Worm (Caenorhabditis elegans) whole organism, L2 larva: ENCODE results near the gene irld-40.
"Not testable (repeated sequence)": the region's sequence is repeated elsewhere in the genome, so short reads cannot be mapped to it uniquely, and the experiment has no call there.

Experiments used
- C34F6.9 ChIP-seq: fragments of 150-350 bp; optimal IDR thresholded peaks from 2 replicates; lab custom pipeline; 2014; ENCODE audit warnings: missing biosample characterization, missing genetic modification characterization
- F13H6.1 ChIP-seq: sonication (generic microtip); optimal IDR thresholded peaks from 2 replicates; lab custom pipeline; 2016; ENCODE audit warnings: missing genetic modification characterization, missing compliant biosample characterization
- R02D3.7 ChIP-seq: fragments of 150-350 bp; optimal IDR thresholded peaks from 2 replicates; lab custom pipeline; 2014; ENCODE audit warnings: missing biosample characterization, missing genetic modification characterization
- Y55F3AM.14 ChIP-seq: fragments of 200-800 bp; sonication (Bioruptor generic); optimal IDR thresholded peaks from 2 replicates; lab custom pipeline; 2018; ENCODE audit warnings: mild to moderate bottlenecking, missing genetic modification characterization, missing compliant biosample characterization
- ZK546.5 ChIP-seq: sonication (generic microtip); optimal IDR thresholded peaks from 2 replicates; lab custom pipeline; 2017; ENCODE audit warnings: missing biosample characterization, missing genetic modification characterization
- alr-1 ChIP-seq: fragments of 150-350 bp; optimal IDR thresholded peaks from 2 replicates; lab custom pipeline; 2014; ENCODE audit warnings: missing biosample characterization, missing genetic modification characterization
- aly-2 ChIP-seq: fragments of 150-350 bp; optimal IDR thresholded peaks from 2 replicates; lab custom pipeline; 2014; ENCODE audit warnings: missing biosample characterization, missing genetic modification characterization
- blmp-1 ChIP-seq: sonication (generic microtip); optimal IDR thresholded peaks from 2 replicates; lab custom pipeline; 2017; ENCODE audit warnings: missing genetic modification characterization, mild to moderate bottlenecking, missing compliant biosample characterization, antibody characterized with exemption, moderate library complexity; ENCODE audit not compliant: insufficient read depth
- crh-2 ChIP-seq: sonication (generic microtip); optimal IDR thresholded peaks from 2 replicates; lab custom pipeline; 2017; ENCODE audit warnings: missing biosample characterization, missing genetic modification characterization
- dmd-4 ChIP-seq: sonication (generic microtip); optimal IDR thresholded peaks from 2 replicates; lab custom pipeline; 2017; ENCODE audit warnings: missing biosample characterization, missing genetic modification characterization
- elt-1 ChIP-seq: fragments of 150-350 bp; optimal IDR thresholded peaks from 2 replicates; lab custom pipeline; 2014; ENCODE audit warnings: missing biosample characterization, missing genetic modification characterization
- elt-3 ChIP-seq: sonication (generic microtip); optimal IDR thresholded peaks from 2 replicates; lab custom pipeline; 2017; ENCODE audit warnings: missing biosample characterization, missing genetic modification characterization
- fos-1 ChIP-seq: fragments of 150-350 bp; optimal IDR thresholded peaks from 2 replicates; lab custom pipeline; 2014; ENCODE audit warnings: missing biosample characterization, missing genetic modification characterization
- gmeb-1 ChIP-seq: fragments of 150-350 bp; optimal IDR thresholded peaks from 2 replicates; lab custom pipeline; 2014; ENCODE audit warnings: missing biosample characterization, missing genetic modification characterization
- lin-11 ChIP-seq: fragments of 150-350 bp; sonication (generic microtip); optimal IDR thresholded peaks from 2 replicates; lab custom pipeline; 2014; ENCODE audit warnings: missing biosample characterization, missing genetic modification characterization, inconsistent platforms, mixed read lengths
- lin-13 ChIP-seq: fragments of 150-350 bp; optimal IDR thresholded peaks from 2 replicates; lab custom pipeline; 2014; ENCODE audit warnings: missing biosample characterization, missing genetic modification reagents, missing genetic modification characterization
- lin-39 ChIP-seq: fragments of 150-350 bp; optimal IDR thresholded peaks from 2 replicates; lab custom pipeline; 2014; ENCODE audit warnings: missing biosample characterization, missing genetic modification reagents, missing genetic modification characterization
- lsy-2 ChIP-seq, 2 experiments: fragments of 150-350 bp in 1 of 2; sonication (generic microtip) in 1 of 2; optimal IDR thresholded peaks; 2 replicates each; lab custom pipeline; 2014 to 2017; ENCODE audit warnings: missing biosample characterization in 2 of 2, missing genetic modification characterization in 2 of 2
- mab-5 ChIP-seq: fragments of 150-350 bp; optimal IDR thresholded peaks from 2 replicates; lab custom pipeline; 2014; ENCODE audit warnings: missing biosample characterization, missing genetic modification characterization
- mbf-1 ChIP-seq: sonication (generic microtip); optimal IDR thresholded peaks from 2 replicates; lab custom pipeline; 2017; ENCODE audit warnings: missing biosample characterization, missing genetic modification characterization
- mdl-1 ChIP-seq, 2 experiments: fragments of 150-350 bp in 1 of 2; sonication (generic microtip) in 1 of 2; optimal IDR thresholded peaks; 2 replicates each; lab custom pipeline; 2017; ENCODE audit warnings: missing biosample characterization in 2 of 2, missing genetic modification characterization in 2 of 2
- nhr-129 ChIP-seq: fragments of 150-350 bp; optimal IDR thresholded peaks from 2 replicates; lab custom pipeline; 2014; ENCODE audit warnings: missing biosample characterization, missing genetic modification characterization
- nhr-21 ChIP-seq: fragments of 150-350 bp; optimal IDR thresholded peaks from 2 replicates; lab custom pipeline; 2014; ENCODE audit warnings: missing biosample characterization, missing genetic modification characterization
- nhr-237 ChIP-seq: fragments of 150-350 bp; optimal IDR thresholded peaks from 2 replicates; lab custom pipeline; 2014; ENCODE audit warnings: missing biosample characterization, missing genetic modification characterization
- nhr-25 ChIP-seq: fragments of 150-350 bp; sonication (generic microtip); optimal IDR thresholded peaks from 3 replicates; lab custom pipeline; 2014; ENCODE audit warnings: missing biosample characterization, missing genetic modification characterization
- nhr-6 ChIP-seq: fragments of 150-350 bp; optimal IDR thresholded peaks from 2 replicates; lab custom pipeline; 2014; ENCODE audit warnings: missing biosample characterization, missing genetic modification characterization
- peb-1 ChIP-seq: fragments of 150-350 bp; optimal IDR thresholded peaks from 2 replicates; lab custom pipeline; 2014; ENCODE audit warnings: missing biosample characterization, missing genetic modification characterization
- sem-4 ChIP-seq: fragments of 150-350 bp; optimal IDR thresholded peaks from 2 replicates; lab custom pipeline; 2014; ENCODE audit warnings: missing biosample characterization, missing genetic modification reagents, missing genetic modification characterization
- skn-1 ChIP-seq: sonication (generic microtip); optimal IDR thresholded peaks from 2 replicates; lab custom pipeline; 2017; ENCODE audit warnings: missing biosample characterization, missing genetic modification characterization
- sma-3 ChIP-seq: sonication (generic microtip); optimal IDR thresholded peaks from 2 replicates; lab custom pipeline; 2016; ENCODE audit warnings: missing genetic modification reagents, missing genetic modification characterization, missing compliant biosample characterization
- sma-9 ChIP-seq, 2 experiments: fragments of 150-350 bp in 1 of 2; sonication (generic microtip) in 1 of 2; optimal IDR thresholded peaks; 2 replicates each; lab custom pipeline; 2014 to 2016; ENCODE audit warnings: missing genetic modification characterization in 2 of 2, mild to moderate bottlenecking in 1 of 2, missing biosample characterization in 1 of 2, missing compliant biosample characterization in 1 of 2, missing genetic modification reagents in 1 of 2, moderate library complexity in 1 of 2
- snpc-4 ChIP-seq: fragments of 150-350 bp; optimal IDR thresholded peaks from 2 replicates; lab custom pipeline; 2014; ENCODE audit warnings: missing biosample characterization, missing genetic modification characterization
- unc-39 ChIP-seq: fragments of 150-350 bp; optimal IDR thresholded peaks from 2 replicates; lab custom pipeline; 2014; ENCODE audit warnings: missing biosample characterization, missing genetic modification characterization
- unc-55 ChIP-seq: fragments of 150-350 bp; sonication (generic microtip); optimal IDR thresholded peaks from 3 replicates; lab custom pipeline; 2014; ENCODE audit warnings: missing biosample characterization, missing genetic modification reagents, missing genetic modification characterization
- zag-1 ChIP-seq: fragments of 150-350 bp; optimal IDR thresholded peaks from 2 replicates; lab custom pipeline; 2014; ENCODE audit warnings: missing biosample characterization, missing genetic modification characterization
- ztf-1 ChIP-seq: fragments of 200-800 bp; sonication (Bioruptor generic); conservative IDR thresholded peaks from 2 replicates; pipeline ENCODE4 v1.3.6; 2022; ENCODE audit warnings: missing genetic modification characterization, missing compliant biosample characterization
- ztf-11 ChIP-seq: sonication (generic microtip); optimal IDR thresholded peaks from 2 replicates; lab custom pipeline; 2017; ENCODE audit warnings: missing biosample characterization, missing genetic modification characterization
- ztf-4 ChIP-seq: fragments of 150-350 bp; optimal IDR thresholded peaks from 2 replicates; lab custom pipeline; 2014; ENCODE audit warnings: missing biosample characterization, missing genetic modification characterization

The irld-40 gene

ce11 chrV:1682279-1682678, 19.9 kb downstream of the irld-40 start, which contains the start of gene srh-3:
srh-3 (plus strand) TSS chrV:1682579.
- TF ChIP-seq nhr-25 (tag; lab: Kevin White, UChicago) (no peak), gmeb-1 (tag; lab: Kevin White, UChicago) (no peak), skn-1 (tag; lab: Kevin White, UChicago) (no peak), elt-3 (no peak), sem-4 (tag; lab: Kevin White, UChicago) (no peak), lin-13 (GFP tag; lab: Kevin White, UChicago) (no peak), nhr-6 (tag; lab: Kevin White, UChicago) (no peak), elt-1 (tag; lab: Kevin White, UChicago) (no peak), F13H6.1 (tag; lab: Kevin White, UChicago) (no peak), fos-1 (tag; lab: Kevin White, UChicago) (no peak), peb-1 (tag; lab: Kevin White, UChicago) (no peak), alr-1 (tag; lab: Kevin White, UChicago) (no peak)

DNA sequence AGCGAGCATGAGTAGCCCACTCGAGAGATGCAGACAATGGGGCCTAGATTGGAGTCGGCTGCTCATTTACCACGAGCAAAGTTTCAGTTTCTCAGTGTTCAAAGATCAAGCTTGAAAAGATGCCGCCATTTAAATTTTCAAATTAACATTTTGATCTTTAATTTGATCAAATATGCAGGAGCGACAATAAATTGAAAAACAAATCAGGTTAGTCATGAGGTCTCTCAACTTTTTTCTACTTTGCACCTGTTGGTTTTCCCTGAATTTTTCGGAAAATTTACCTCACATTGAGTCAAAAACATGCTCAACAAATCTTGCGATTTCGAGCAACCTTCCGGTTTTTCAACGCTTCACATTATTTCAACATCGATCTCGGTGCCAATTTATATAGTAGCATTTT, 23.0 kb downstream of the irld-40 start, which contains the start of gene srh-5:
srh-5 (plus strand) TSS at position 301 of the 400 bp plus-strand sequence.
- no peak for TF ChIP-seq ztf-1
- TF ChIP-seq Y55F3AM.14 (GFP tag; lab: Kevin White, UChicago) = no peak
- TF ChIP-seq mab-5 (tag; lab: Kevin White, UChicago) = no peak
- no peak for TF ChIP-seq unc-39 (tag; lab: Kevin White, UChicago)
- no peak for TF ChIP-seq R02D3.7
- TF ChIP-seq skn-1 (tag; lab: Kevin White, UChicago) = no peak
- no peak for TF ChIP-seq nhr-21
- no peak for TF ChIP-seq dmd-4
- no peak for TF ChIP-seq ZK546.5 (tag; lab: Kevin White, UChicago)
- no peak for TF ChIP-seq blmp-1 (tag; lab: Kevin White, UChicago)
- TF ChIP-seq ztf-11 (tag; lab: Kevin White, UChicago) = no peak
- TF ChIP-seq nhr-6 (tag; lab: Kevin White, UChicago) = no peak
- TF ChIP-seq nhr-129 = no peak
- no peak for TF ChIP-seq C34F6.9 (tag; lab: Kevin White, UChicago)

- not testable (repeated sequence) for TF ChIP-seq dmd-4; sma-9 (GFP tag; optimal IDR thresholded peaks at IDR 0.05; lab: Kevin White, UChicago); sma-9 (tag; optimal IDR thresholded peaks at IDR 0.05; lab: Kevin White, UChicago); mdl-1 (tag; optimal IDR thresholded peaks at IDR 0.05; lab: Kevin White, UChicago)
- TF ChIP-seq, all 48 proteins: peak for 0; not testable (repeated sequence) for 48
Measured at ce11 chrV:1692494-1692893, 30.1 kb downstream of the irld-40 start, which contains the start of gene Y46H3C.5. Y46H3C.5 (minus strand) TSS chrV:1692495.

DNA sequence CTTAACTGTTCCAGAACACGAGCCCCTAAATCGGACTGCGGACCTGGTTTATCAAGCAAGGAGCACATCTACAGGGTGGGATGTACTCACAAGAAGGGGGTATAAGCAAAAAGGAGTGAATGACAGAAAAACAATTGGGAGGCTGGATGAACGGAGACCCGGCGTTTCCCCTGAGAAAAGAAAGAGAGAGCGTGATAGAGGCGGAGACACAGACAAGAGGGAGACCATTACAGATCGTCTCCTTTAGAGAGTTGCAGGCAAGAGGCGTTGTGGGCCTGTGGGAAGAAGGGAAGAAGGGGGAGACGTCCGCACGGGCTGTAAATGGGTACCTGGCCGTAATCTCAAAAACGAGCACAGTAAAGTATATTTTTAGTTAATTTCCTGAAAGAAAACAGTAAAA, 31.5 kb downstream of the irld-40 start, which contains the start of gene Y46H3C.7:
Y46H3C.7 (minus strand) TSS at position 147 of the 400 bp plus-strand sequence.
- not testable (repeated sequence) for TF ChIP-seq snpc-4, skn-1, fos-1 (tag; lab: Kevin White, UChicago)

DNA sequence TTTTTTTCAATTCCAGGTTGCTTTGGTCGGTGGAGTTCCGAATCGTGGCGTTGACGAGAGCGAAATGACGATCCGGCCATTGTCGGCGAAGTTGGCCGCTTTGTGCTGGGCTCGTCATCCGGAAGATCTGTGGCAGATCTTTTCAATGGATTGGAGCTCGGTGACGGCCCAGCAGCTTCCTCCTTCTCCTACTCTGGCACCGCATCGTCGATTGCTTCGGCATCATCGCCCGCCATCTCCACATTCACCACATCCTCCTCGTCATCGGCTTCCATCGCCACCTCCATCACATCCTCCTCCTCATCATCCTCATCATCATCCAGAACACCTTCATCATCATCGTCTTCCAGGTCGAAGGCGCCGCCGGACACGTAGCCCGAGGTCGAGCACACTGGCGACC, 36.0 kb downstream of the irld-40 start:
- TF ChIP-seq fos-1 (tag; lab: Kevin White, UChicago) (no peak), mbf-1 (tag; lab: Kevin White, UChicago) (no peak), ztf-4 (tag; lab: Kevin White, UChicago) (no peak), zag-1 (tag; lab: Kevin White, UChicago) (no peak), nhr-6 (tag; lab: Kevin White, UChicago) (no peak), lsy-2 (tag; optimal IDR thresholded peaks at IDR 0.05; lab: Kevin White, UChicago) (no peak), crh-2 (tag; lab: Kevin White, UChicago) (no peak), nhr-237 (no peak), F13H6.1 (tag; lab: Kevin White, UChicago) (no peak), peb-1 (tag; lab: Kevin White, UChicago) (no peak), sma-3 (GFP tag; lab: Kevin White, UChicago) (no peak), nhr-21 (no peak), lin-11 (tag; lab: Kevin White, UChicago) (no peak), aly-2 (no peak), ZK546.5 (tag; lab: Kevin White, UChicago) (no peak), lin-39 (tag; lab: Kevin White, UChicago) (no peak), sma-9 (GFP tag; optimal IDR thresholded peaks at IDR 0.05; lab: Kevin White, UChicago) (no peak), sma-9 (tag; optimal IDR thresholded peaks at IDR 0.05; lab: Kevin White, UChicago) (no peak), elt-1 (tag; lab: Kevin White, UChicago) (no peak), unc-55 (GFP tag; lab: Kevin White, UChicago) (no peak)
